Worm (Caenorhabditis elegans): ENCODE data around the gene R08D7.7.
A peak's percentile ranks its signal among the peaks of the same experiment; 100 is the strongest.

R08D7.7 gene

DNA sequence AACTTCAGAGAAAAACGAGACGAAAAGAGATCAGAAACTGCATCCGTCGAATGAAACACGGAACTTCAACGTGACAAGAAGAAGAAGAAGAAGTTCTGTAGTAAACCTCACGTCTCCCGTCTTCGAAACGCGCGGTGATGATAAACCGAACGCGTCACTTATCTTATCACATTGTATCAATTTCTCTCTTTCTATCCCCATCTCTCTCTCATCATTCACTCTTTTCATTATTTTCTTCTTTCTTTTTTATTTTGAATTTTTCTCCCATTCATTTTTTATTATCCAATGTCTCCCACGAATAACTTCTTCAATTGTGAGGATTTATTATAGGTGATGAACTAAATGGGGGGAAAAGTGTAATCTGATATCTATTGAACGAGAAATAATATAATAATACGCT, 3.0 kb upstream of the R08D7.7 start (continued):
- no peak for TF ChIP-seq ceh-16 (tag; optimal IDR thresholded peaks at IDR 0.05)
- TF ChIP-seq lsy-2 (tag; optimal IDR thresholded peaks at IDR 0.05), result peak in 1 of 2 experiments; percentile 38
- no peak for TF ChIP-seq snpc-4 (tag; optimal IDR thresholded peaks at IDR 0.05)
- TF ChIP-seq nhr-23 (tag; optimal IDR thresholded peaks at IDR 0.05), result no peak
- TF ChIP-seq ztf-4 (tag; optimal IDR thresholded peaks at IDR 0.05), result no peak
- TF ChIP-seq crh-2 (tag; optimal IDR thresholded peaks at IDR 0.05), result peak; percentile 64
- TF ChIP-seq nhr-25 (tag; optimal IDR thresholded peaks at IDR 0.05), result peak; percentile 85
- TF ChIP-seq nhr-10 (tag; optimal IDR thresholded peaks at IDR 0.05), result no peak
- TF ChIP-seq lin-39 (tag; optimal IDR thresholded peaks at IDR 0.05), result no peak
- no peak for TF ChIP-seq elt-1 (tag; optimal IDR thresholded peaks at IDR 0.05)
- peak; percentile 28 for TF ChIP-seq nhr-129 (tag; optimal IDR thresholded peaks at IDR 0.05)
- no peak for TF ChIP-seq R02D3.7 (tag; optimal IDR thresholded peaks at IDR 0.05)
- no peak for TF ChIP-seq ztf-11 (tag; optimal IDR thresholded peaks at IDR 0.05)
- TF ChIP-seq nhr-237 (tag; optimal IDR thresholded peaks at IDR 0.05), result no peak
- no peak for TF ChIP-seq unc-62 (GFP tag; optimal IDR thresholded peaks at IDR 0.05)
- TF ChIP-seq lin-13 (GFP tag; optimal IDR thresholded peaks at IDR 0.05), result peak; percentile 21
- no peak for TF ChIP-seq ama-1 (optimal IDR thresholded peaks at IDR 0.05)

DNA sequence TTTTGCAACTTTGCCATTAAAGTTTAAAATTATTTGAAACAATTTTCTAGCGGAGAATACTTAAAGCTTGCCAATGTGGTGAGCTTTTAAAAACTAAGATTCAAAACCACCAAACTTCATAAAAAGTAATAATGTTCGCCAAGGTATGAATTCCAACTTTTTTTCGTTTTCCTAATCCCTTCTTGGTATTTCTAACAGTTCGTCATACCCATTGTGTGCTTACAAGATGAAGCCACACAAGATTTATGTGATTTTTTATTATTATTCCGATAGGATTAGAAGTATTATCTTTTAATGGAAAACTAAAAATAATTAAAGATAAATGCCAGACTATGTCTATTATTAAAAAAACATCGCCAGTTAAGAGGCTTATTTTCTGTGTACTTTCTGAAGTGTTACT, 1.8 kb upstream of the R08D7.7 start:
- TF ChIP-seq mdl-1 (tag; optimal IDR thresholded peaks at IDR 0.05) (no peak), mbf-1 (tag; optimal IDR thresholded peaks at IDR 0.05) (no peak), nhr-11 (tag; optimal IDR thresholded peaks at IDR 0.05) (no peak), unc-62 (GFP tag; optimal IDR thresholded peaks at IDR 0.05) (no peak), nhr-237 (tag; optimal IDR thresholded peaks at IDR 0.05) (no peak), nhr-23 (tag; optimal IDR thresholded peaks at IDR 0.05) (no peak), fos-1 (tag; optimal IDR thresholded peaks at IDR 0.05) (no peak), elt-1 (tag; optimal IDR thresholded peaks at IDR 0.05) (no peak), ZK546.5 (tag; optimal IDR thresholded peaks at IDR 0.05) (no peak), crh-2 (tag; optimal IDR thresholded peaks at IDR 0.05) (no peak)

DNA sequence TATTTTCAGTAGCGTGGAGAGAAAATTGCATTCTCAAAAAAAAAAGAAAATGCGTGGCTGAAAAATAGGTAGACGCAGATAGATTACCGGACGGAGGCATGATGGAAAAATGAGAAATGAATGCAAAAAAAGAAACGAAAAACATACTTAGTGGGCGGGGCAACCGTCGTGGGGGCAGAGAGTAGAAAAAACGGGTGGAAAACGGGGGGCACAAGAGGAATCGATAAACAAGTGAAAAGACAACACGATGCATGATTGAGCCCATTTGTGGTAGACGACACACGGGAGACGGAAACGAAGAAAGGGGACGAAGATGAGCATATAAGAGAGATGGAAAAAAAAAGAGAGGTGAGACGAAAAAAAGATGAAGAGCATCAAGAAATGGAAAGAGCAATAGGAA, 1.3 kb upstream of the R08D7.7 start:
- peak; percentile 40 for TF ChIP-seq unc-55 (GFP tag; optimal IDR thresholded peaks at IDR 0.05)
- no peak for TF ChIP-seq sma-3 (GFP tag; optimal IDR thresholded peaks at IDR 0.05)
- no peak for TF ChIP-seq ZK546.5 (tag; optimal IDR thresholded peaks at IDR 0.05)

DNA sequence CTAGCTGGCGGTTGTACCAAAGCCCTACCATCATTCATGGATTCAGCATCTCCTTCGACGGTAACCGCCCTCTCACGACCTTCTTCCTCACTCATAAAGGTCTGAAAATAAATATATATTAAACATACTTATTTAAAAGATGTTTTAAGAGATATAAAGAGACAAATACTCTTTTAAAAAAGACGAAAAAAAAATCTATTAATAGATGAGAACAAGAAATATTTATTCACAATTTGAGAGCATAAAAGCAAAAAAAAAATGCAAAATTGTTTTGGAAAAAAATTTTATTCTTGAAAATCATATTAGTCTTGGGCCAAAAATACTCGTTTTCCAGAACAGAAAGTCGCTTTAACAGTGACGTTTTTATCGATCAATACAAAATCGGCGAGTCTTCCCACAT, 6.8 kb downstream of the R08D7.7 start, which contains the start of gene skat-1:
TSS of gene skat-1 (minus strand) at position 101 of the 400 bp plus-strand sequence.
- TF ChIP-seq lin-11 (tag; optimal IDR thresholded peaks at IDR 0.05), result no peak
- TF ChIP-seq ama-1 (optimal IDR thresholded peaks at IDR 0.05), result no peak

DNA sequence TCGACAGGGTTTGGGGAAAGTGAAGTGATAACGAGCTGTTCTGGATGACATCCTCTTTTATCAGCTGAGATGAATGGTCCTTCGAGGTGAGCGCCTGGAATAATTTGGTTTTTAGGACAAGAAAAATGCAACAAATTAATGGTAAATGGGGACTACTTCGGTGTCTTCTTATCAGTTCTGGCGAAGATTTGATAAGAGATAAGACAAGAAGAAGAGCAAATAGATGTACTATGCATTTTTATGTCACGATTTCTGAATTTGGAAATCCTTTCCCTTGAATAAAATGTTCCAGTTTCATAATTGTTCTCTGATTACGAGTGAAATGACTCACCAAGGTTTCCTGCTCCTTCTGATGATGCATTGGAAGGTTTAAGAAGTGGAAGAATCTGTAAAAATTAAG, 8.0 kb downstream of the R08D7.7 start:
- TF ChIP-seq fos-1 (tag; optimal IDR thresholded peaks at IDR 0.05), result peak; percentile 84
- TF ChIP-seq nhr-23 (tag; optimal IDR thresholded peaks at IDR 0.05), result no peak

DNA sequence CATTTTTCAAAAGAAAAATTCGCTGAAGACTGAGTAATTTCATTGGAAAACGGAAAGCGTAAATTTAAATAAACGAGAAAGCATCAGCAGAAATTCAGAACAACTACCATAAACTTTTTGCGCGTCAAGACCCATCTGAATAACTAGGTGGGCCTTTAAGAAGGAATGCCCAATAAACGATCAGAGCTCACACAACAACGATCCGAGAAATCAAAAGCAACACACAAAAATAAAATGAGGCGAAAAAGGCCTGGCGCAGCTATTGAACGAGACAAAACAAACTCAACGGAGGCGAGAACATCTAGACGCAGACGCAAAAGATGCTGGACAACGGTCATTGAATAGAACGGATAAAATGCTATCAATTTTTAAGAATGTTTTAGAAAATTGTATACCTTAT, 9.0 kb downstream of the R08D7.7 start:
- TF ChIP-seq nhr-77 (tag; optimal IDR thresholded peaks at IDR 0.05) (no peak), sma-3 (GFP tag; optimal IDR thresholded peaks at IDR 0.05) (no peak), sem-4 (tag; optimal IDR thresholded peaks at IDR 0.05) (no peak), nhr-10 (tag; optimal IDR thresholded peaks at IDR 0.05) (no peak), nhr-25 (tag; optimal IDR thresholded peaks at IDR 0.05) (no peak), nhr-23 (tag; optimal IDR thresholded peaks at IDR 0.05) (no peak), Y55F3AM.14 (GFP tag; optimal IDR thresholded peaks at IDR 0.05) (no peak), unc-55 (GFP tag; optimal IDR thresholded peaks at IDR 0.05) (no peak), ztf-1 (GFP tag; conservative IDR thresholded peaks at IDR 0.05) (no peak), elt-1 (tag; optimal IDR thresholded peaks at IDR 0.05) (no peak), nhr-11 (tag; optimal IDR thresholded peaks at IDR 0.05) (no peak), mdl-1 (tag; optimal IDR thresholded peaks at IDR 0.05) (no peak), gmeb-1 (tag; optimal IDR thresholded peaks at IDR 0.05) (no peak), nhr-129 (tag; optimal IDR thresholded peaks at IDR 0.05) (no peak), F13H6.1 (tag; optimal IDR thresholded peaks at IDR 0.05) (no peak)

DNA sequence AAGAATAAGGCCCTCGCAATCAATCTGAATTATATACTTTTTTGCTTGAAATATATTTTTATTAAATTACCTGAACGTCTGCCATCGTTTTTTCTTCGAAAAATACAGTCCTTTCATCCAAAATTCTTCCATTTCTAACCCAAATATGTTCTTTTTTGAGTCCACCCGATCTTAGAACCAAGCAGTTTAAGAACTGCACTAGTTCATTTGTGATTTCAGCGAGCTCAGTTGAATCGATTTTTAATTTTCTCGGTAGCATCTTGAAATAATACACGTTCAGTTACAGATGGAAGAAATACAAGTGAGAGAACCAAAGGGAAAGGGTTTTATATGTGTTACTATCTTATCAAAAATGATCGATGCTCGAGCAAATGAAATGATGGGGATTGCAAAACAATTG, 9.7 kb downstream of the R08D7.7 start, which contains the start of gene F59B2.3:
TSS of gene F59B2.3 (minus strand) at position 259 of the 400 bp plus-strand sequence.
- TF ChIP-seq nhr-6 (tag; optimal IDR thresholded peaks at IDR 0.05) (no peak), fos-1 (tag; optimal IDR thresholded peaks at IDR 0.05) (no peak)

Measured in whole organism, L2 larva.